Worm (Caenorhabditis elegans) whole organism, L4 larva: ENCODE data around the gene nhr-9.

Experiments
- F26F4.8 ChIP-seq: fragments of 200-800 bp; sonication (Bioruptor generic); conservative IDR thresholded peaks from 2 replicates; pipeline ENCODE4 v1.3.6; 2022; ENCODE audit warnings: missing genetic modification characterization, missing compliant biosample characterization
- F37D6.2 ChIP-seq: sonication (generic microtip); optimal IDR thresholded peaks from 2 replicates; lab custom pipeline; 2016; ENCODE audit warnings: mild to moderate bottlenecking, missing genetic modification characterization, missing compliant biosample characterization
- F44E2.7 ChIP-seq: fragments of 200-800 bp; sonication (Bioruptor generic); IDR thresholded peaks from 2 replicates; pipeline ENCODE4 v2.1.2; 2022; ENCODE audit warnings: missing genetic modification characterization, missing compliant biosample characterization
- F49E8.2 ChIP-seq: sonication (generic microtip); optimal IDR thresholded peaks from 2 replicates; lab custom pipeline; 2016; ENCODE audit warnings: missing compliant biosample characterization, mild to moderate bottlenecking, missing genetic modification characterization, borderline replicate concordance
- T20F7.1 ChIP-seq: fragments of 200-800 bp; sonication (Bioruptor generic); optimal IDR thresholded peaks from 2 replicates; lab custom pipeline; 2018; ENCODE audit warnings: mild to moderate bottlenecking, missing genetic modification characterization, missing compliant biosample characterization
- Y48G9A.11 ChIP-seq: fragments of 200-800 bp; sonication (Bioruptor generic); IDR thresholded peaks from 2 replicates; pipeline ENCODE4 v1.3.6; 2022; ENCODE audit warnings: missing genetic modification reagents, missing genetic modification characterization, missing compliant biosample characterization
- Y75B8A.6 ChIP-seq: fragments of 200-800 bp; sonication (Bioruptor generic); IDR thresholded peaks from 2 replicates; pipeline ENCODE4 v1.3.6; 2022; ENCODE audit warnings: missing genetic modification reagents, missing genetic modification characterization, missing compliant biosample characterization
- aha-1 ChIP-seq: fragments of 150-350 bp; peaks from one replicate; lab custom pipeline; 2014; ENCODE audit warnings: missing biosample characterization, missing genetic modification characterization
- ama-1 ChIP-seq: fragments of 150-350 bp; optimal IDR thresholded peaks from 2 replicates; lab custom pipeline; 2014; ENCODE audit warnings: inconsistent platforms, mixed read lengths
- arid-1 ChIP-seq: fragments of 200-800 bp; sonication (Bioruptor generic); conservative IDR thresholded peaks from 2 replicates; pipeline ENCODE4 v1.3.6; 2022; ENCODE audit warnings: missing genetic modification reagents, missing genetic modification characterization, missing compliant biosample characterization
- ceh-28 ChIP-seq: fragments of 150-350 bp; optimal IDR thresholded peaks from 2 replicates; lab custom pipeline; 2014; ENCODE audit warnings: missing biosample characterization, missing genetic modification reagents, missing genetic modification characterization
- ceh-62 ChIP-seq: sonication (generic microtip); optimal IDR thresholded peaks from 2 replicates; lab custom pipeline; 2017; ENCODE audit warnings: missing biosample characterization, missing genetic modification characterization
- ces-1 ChIP-seq: fragments of 150-350 bp; sonication (generic microtip); optimal IDR thresholded peaks from 4 replicates; lab custom pipeline; 2014; ENCODE audit warnings: missing biosample characterization, missing genetic modification reagents, missing genetic modification characterization
- daf-12 ChIP-seq: fragments of 150-350 bp; optimal IDR thresholded peaks from 2 replicates; lab custom pipeline; 2014; ENCODE audit warnings: missing biosample characterization, missing genetic modification reagents, missing genetic modification characterization
- daf-16 ChIP-seq, 3 experiments: sonication (generic microtip); optimal IDR thresholded peaks; 2 replicates each; lab custom pipeline; 2016 to 2017; ENCODE audit warnings: missing genetic modification characterization in 3 of 3, missing genetic modification reagents in 3 of 3, mild to moderate bottlenecking in 2 of 3, missing compliant biosample characterization in 2 of 3, missing biosample characterization in 1 of 3, moderate library complexity in 1 of 3
- dpl-1 ChIP-seq: fragments of 150-350 bp; optimal IDR thresholded peaks from 2 replicates; lab custom pipeline; 2014; ENCODE audit warnings: missing biosample characterization, missing genetic modification reagents, missing genetic modification characterization
- egl-27 ChIP-seq: sonication (generic microtip); optimal IDR thresholded peaks from 3 replicates; lab custom pipeline; 2017; ENCODE audit warnings: missing biosample characterization, missing genetic modification reagents, missing genetic modification characterization
- fos-1 ChIP-seq: fragments of 150-350 bp; optimal IDR thresholded peaks from 2 replicates; lab custom pipeline; 2014; ENCODE audit warnings: missing biosample characterization, missing genetic modification characterization
- gei-8 ChIP-seq: fragments of 200-800 bp; sonication (Bioruptor generic); optimal IDR thresholded peaks from 2 replicates; lab custom pipeline; 2018; ENCODE audit warnings: mild to moderate bottlenecking, missing genetic modification characterization, missing compliant biosample characterization
- hlh-30 ChIP-seq: sonication (generic microtip); optimal IDR thresholded peaks from 2 replicates; lab custom pipeline; 2017; ENCODE audit warnings: antibody characterized with exemption, mild to moderate bottlenecking, missing genetic modification characterization, missing compliant biosample characterization; ENCODE audit not compliant: insufficient read depth
- lin-38 ChIP-seq: fragments of 200-800 bp; sonication (Bioruptor generic); IDR thresholded peaks from 2 replicates; pipeline ENCODE4 v1.3.6; 2022; ENCODE audit warnings: missing genetic modification reagents, missing genetic modification characterization, missing compliant biosample characterization
- lin-39 ChIP-seq: fragments of 150-350 bp; optimal IDR thresholded peaks from 2 replicates; lab custom pipeline; 2014; ENCODE audit warnings: missing biosample characterization, missing genetic modification reagents, missing genetic modification characterization
- lsy-2 ChIP-seq, 2 experiments: fragments of 150-350 bp in 1 of 2; sonication (generic microtip) in 1 of 2; optimal IDR thresholded peaks; 2 replicates each; lab custom pipeline; 2014 to 2017; ENCODE audit warnings: missing biosample characterization in 2 of 2, missing genetic modification characterization in 2 of 2
- madf-9 ChIP-seq: fragments of 200-800 bp; sonication (Bioruptor generic); conservative IDR thresholded peaks from 2 replicates; pipeline ENCODE4 v1.3.6; 2022; ENCODE audit warnings: missing genetic modification reagents, missing genetic modification characterization, missing compliant biosample characterization
- mep-1 ChIP-seq: fragments of 150-350 bp; sonication (generic microtip); optimal IDR thresholded peaks from 3 replicates; lab custom pipeline; 2014; ENCODE audit warnings: missing biosample characterization, missing genetic modification characterization
- mes-2 ChIP-seq: sonication (generic microtip); optimal IDR thresholded peaks from 2 replicates; lab custom pipeline; 2016; ENCODE audit warnings: missing genotype, mild to moderate bottlenecking, missing genetic modification characterization, missing compliant biosample characterization; ENCODE audit not compliant: poor library complexity, severe bottlenecking
- mxl-2 ChIP-seq: fragments of 200-800 bp; sonication (Bioruptor generic); conservative IDR thresholded peaks from 2 replicates; pipeline ENCODE4 v1.3.6; 2022; ENCODE audit warnings: missing genetic modification reagents, missing genetic modification characterization, missing compliant biosample characterization
- nhr-10 ChIP-seq: fragments of 150-350 bp; optimal IDR thresholded peaks from 2 replicates; lab custom pipeline; 2014; ENCODE audit warnings: missing biosample characterization, missing genetic modification characterization
- nhr-102 ChIP-seq: sonication (generic microtip); optimal IDR thresholded peaks from 2 replicates; lab custom pipeline; 2016; ENCODE audit warnings: mild to moderate bottlenecking, missing genetic modification characterization, moderate library complexity, missing compliant biosample characterization
- nhr-111 ChIP-seq: fragments of 200-800 bp; sonication (Bioruptor generic); optimal IDR thresholded peaks from 2 replicates; lab custom pipeline; 2018; ENCODE audit warnings: mild to moderate bottlenecking, missing genetic modification characterization, missing compliant biosample characterization
- nhr-28 ChIP-seq: fragments of 150-350 bp; optimal IDR thresholded peaks from 2 replicates; lab custom pipeline; 2014; ENCODE audit warnings: missing biosample characterization, missing genetic modification characterization
- nhr-41 ChIP-seq: fragments of 200-800 bp; sonication (Bioruptor generic); IDR thresholded peaks from 2 replicates; pipeline ENCODE4 v1.3.6; 2022; ENCODE audit warnings: missing genetic modification reagents, missing genetic modification characterization, missing compliant biosample characterization
- nhr-42 ChIP-seq: fragments of 200-800 bp; sonication (Bioruptor generic); IDR thresholded peaks from 2 replicates; pipeline ENCODE4 v1.3.6; 2022; ENCODE audit warnings: missing genetic modification characterization, missing compliant biosample characterization
- nhr-77 ChIP-seq: fragments of 150-350 bp; optimal IDR thresholded peaks from 2 replicates; lab custom pipeline; 2014; ENCODE audit warnings: missing biosample characterization, missing genetic modification characterization
- php-3 ChIP-seq: fragments of 200-800 bp; sonication (Bioruptor generic); IDR thresholded peaks from 2 replicates; pipeline ENCODE4 v1.3.6; 2022; ENCODE audit warnings: missing genetic modification reagents, missing genetic modification characterization, missing compliant biosample characterization
- set-16 ChIP-seq: fragments of 200-800 bp; sonication (Bioruptor generic); IDR thresholded peaks from 2 replicates; pipeline ENCODE4 v1.3.6; 2022; ENCODE audit warnings: missing genetic modification reagents, missing genetic modification characterization, missing compliant biosample characterization
- skn-1 ChIP-seq: fragments of 150-350 bp; optimal IDR thresholded peaks from 2 replicates; lab custom pipeline; 2014; ENCODE audit warnings: missing biosample characterization, missing genetic modification characterization
- spr-1 ChIP-seq: sonication (generic microtip); optimal IDR thresholded peaks from 2 replicates; lab custom pipeline; 2016; ENCODE audit warnings: mild to moderate bottlenecking, missing genetic modification characterization, missing compliant biosample characterization
- tag-97 ChIP-seq: fragments of 200-800 bp; sonication (Bioruptor generic); IDR thresholded peaks from 2 replicates; pipeline ENCODE4 v1.3.6; 2022; ENCODE audit warnings: missing genetic modification characterization, missing compliant biosample characterization
- vab-7 ChIP-seq: fragments of 200-800 bp; sonication (Bioruptor generic); IDR thresholded peaks from 2 replicates; pipeline ENCODE4 v1.3.6; 2022; ENCODE audit warnings: missing genetic modification reagents, missing genetic modification characterization, missing compliant biosample characterization
- zfp-2 ChIP-seq: sonication (generic microtip); optimal IDR thresholded peaks from 2 replicates; lab custom pipeline; 2016; ENCODE audit warnings: mild to moderate bottlenecking, missing genetic modification characterization, missing compliant biosample characterization
- zfp-3 ChIP-seq: fragments of 200-800 bp; sonication (Bioruptor generic); conservative IDR thresholded peaks from 2 replicates; pipeline ENCODE4 v1.3.6; 2022; ENCODE audit warnings: missing genetic modification reagents, missing genetic modification characterization, missing compliant biosample characterization
- ztf-7 ChIP-seq: fragments of 150-350 bp; optimal IDR thresholded peaks from 2 replicates; lab custom pipeline; 2014; ENCODE audit warnings: missing biosample characterization, missing genetic modification characterization

Gene nhr-9

ce11 chrIII:7062580-7062979 lies 32.7 kb upstream of the nhr-9 start, which contains the start of gene R01H2.1 (continued):
- no peak for TF ChIP-seq lin-39 (tag; lab: Kevin White, UChicago)
- no peak for TF ChIP-seq nhr-41

DNA sequence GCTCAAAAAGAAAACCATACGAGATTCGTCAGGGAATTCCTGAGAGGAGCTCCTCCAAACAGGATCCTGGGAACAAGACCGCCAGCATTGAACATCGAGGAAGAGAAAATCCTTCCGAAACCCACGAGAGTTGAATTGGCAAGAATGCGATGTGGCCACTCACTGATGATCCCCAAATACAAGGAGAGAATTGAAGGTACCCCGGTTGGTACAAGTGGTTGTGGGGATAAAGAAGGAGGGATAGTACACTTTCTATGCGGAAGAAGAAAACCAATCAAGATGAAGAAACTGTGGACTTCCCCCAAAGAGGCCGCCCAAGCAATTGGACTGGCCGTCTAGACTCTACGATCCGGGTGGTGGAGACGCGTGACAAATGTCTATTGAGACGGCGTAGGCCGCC lies 32.2 kb upstream of the nhr-9 start:
- peak; percentile 93 for TF ChIP-seq aha-1
- no peak for TF ChIP-seq set-16
- TF ChIP-seq nhr-111 (GFP tag; lab: Kevin White, UChicago): no peak

DNA sequence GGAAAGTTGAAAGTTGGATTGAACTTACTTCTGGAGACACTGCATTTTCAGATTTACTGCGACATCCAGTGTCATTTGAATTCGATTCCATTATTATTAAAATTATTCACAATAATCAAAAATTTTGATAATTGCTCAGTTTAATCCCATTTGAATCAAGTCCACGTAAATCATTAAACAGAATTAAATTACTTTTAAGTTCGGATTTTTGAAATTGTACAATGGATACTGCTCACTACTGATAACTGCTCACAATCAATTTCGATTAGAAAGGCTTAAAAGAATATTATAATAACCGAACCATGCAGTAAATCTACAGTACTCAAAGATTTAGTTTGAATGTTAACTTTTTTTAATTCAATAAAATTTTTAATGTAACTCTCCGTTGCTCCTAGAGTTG lies 31.1 kb upstream of the nhr-9 start, which contains the start of gene R01H2.4:
TSS of gene R01H2.4 (minus strand) at position 101 of the 400 bp plus-strand sequence.
- TF ChIP-seq Y75B8A.6 (GFP tag; lab: Robert Waterston, UW) (no peak), mxl-2 (GFP tag; lab: Robert Waterston, UW) (no peak), nhr-102 (no peak), ces-1 (GFP tag; lab: Kevin White, UChicago) (no peak), gei-8 (GFP tag; lab: Kevin White, UChicago) (no peak), madf-9 (GFP tag; lab: Robert Waterston, UW) (no peak), nhr-10 (no peak), nhr-41 (no peak), ztf-7 (tag; lab: Kevin White, UChicago) (no peak), ama-1 (no peak), skn-1 (no peak), F26F4.8 (GFP tag; lab: Robert Waterston, UW) (no peak), daf-16 (GFP tag; optimal IDR thresholded peaks at IDR 0.05; lab: Kevin White, UChicago) (no peak), daf-16 (tag; optimal IDR thresholded peaks at IDR 0.05; lab: Kevin White, UChicago) (no peak), hlh-30 (tag; lab: Kevin White, UChicago) (no peak), tag-97 (GFP tag; lab: Robert Waterston, UW) (no peak), php-3 (GFP tag; lab: Robert Waterston, UW) (no peak), arid-1 (GFP tag; lab: Robert Waterston, UW) (no peak), ceh-28 (tag; lab: Kevin White, UChicago) (no peak), zfp-2 (tag; lab: Kevin White, UChicago) (no peak)
- TF ChIP-seq, all 104 proteins: peak for 0

- TF ChIP-seq mes-2 (tag; lab: Kevin White, UChicago) (peak; percentile 56), aha-1 (peak; percentile 39), zfp-3 (no peak)
These were observed 27.8 kb upstream of the nhr-9 start, which contains the start of gene ger-1 for ce11 chrIII:7067385-7067896. Gene ger-1 (minus strand): TSS chrIII:7067477.

ce11 chrIII:7068520-7069113 lies 26.6 kb upstream of the nhr-9 start, which contains the start of the genes ubc-18 and R01H2.8:
Gene ubc-18 (minus strand): TSS chrIII:7068570.
Gene R01H2.8 (plus strand): TSS chrIII:7069063.
- no peak for TF ChIP-seq daf-12 (tag; lab: Kevin White, UChicago)
- no peak for TF ChIP-seq fos-1 (tag; lab: Kevin White, UChicago)
- TF ChIP-seq aha-1: no peak
- no peak for TF ChIP-seq nhr-111 (GFP tag; lab: Kevin White, UChicago)
- peak in 1 of 2 experiments; percentile 63 for TF ChIP-seq lsy-2 (tag; optimal IDR thresholded peaks at IDR 0.05; lab: Kevin White, UChicago)
- TF ChIP-seq dpl-1 (GFP tag; lab: Kevin White, UChicago): peak; percentile 91
- no peak for TF ChIP-seq nhr-42 (GFP tag; lab: Robert Waterston, UW)
- peak; percentile 16 for TF ChIP-seq hlh-30 (tag; lab: Kevin White, UChicago)
- TF ChIP-seq T20F7.1: peak; percentile 20
- no peak for TF ChIP-seq lin-39 (tag; lab: Kevin White, UChicago)
- TF ChIP-seq mep-1 (tag; lab: Kevin White, UChicago): peak; percentile 5
- peak; percentile 53 for TF ChIP-seq lin-38 (GFP tag; lab: Robert Waterston, UW)
- peak; percentile 62 for TF ChIP-seq mes-2 (tag; lab: Kevin White, UChicago)
- no peak for TF ChIP-seq nhr-77 (tag; lab: Kevin White, UChicago)
- no peak for TF ChIP-seq F49E8.2
- TF ChIP-seq nhr-28 (tag; lab: Kevin White, UChicago): no peak
- TF ChIP-seq F44E2.7 (GFP tag; lab: Robert Waterston, UW): no peak
- no peak for TF ChIP-seq F37D6.2 (tag; lab: Kevin White, UChicago)
- TF ChIP-seq Y48G9A.11 (GFP tag; lab: Robert Waterston, UW): no peak
- no peak for TF ChIP-seq ceh-62 (tag; lab: Kevin White, UChicago)
- TF ChIP-seq spr-1 (tag; lab: Kevin White, UChicago): no peak
- TF ChIP-seq set-16: no peak
- TF ChIP-seq egl-27 (tag; lab: Kevin White, UChicago): no peak
- TF ChIP-seq vab-7 (GFP tag; lab: Robert Waterston, UW): no peak
